Worm (Caenorhabditis elegans) whole organism, late embryonic: ENCODE results near the gene ttr-49.

Source experiments
- C08G9.2 ChIP-seq: sonication (generic microtip); optimal IDR thresholded peaks from 2 replicates; lab custom pipeline; 2016; ENCODE audit warnings: mild to moderate bottlenecking, missing genetic modification characterization, moderate library complexity, missing compliant biosample characterization
- C38D4.7 ChIP-seq: fragments of 200-800 bp; sonication (Bioruptor generic); optimal IDR thresholded peaks from 2 replicates; lab custom pipeline; 2018; ENCODE audit warnings: mild to moderate bottlenecking, missing genetic modification characterization, moderate library complexity, missing compliant biosample characterization
- F13H6.1 ChIP-seq: sonication (generic microtip); optimal IDR thresholded peaks from 2 replicates; lab custom pipeline; 2016; ENCODE audit warnings: missing genetic modification characterization, missing compliant biosample characterization
- K02D7.2 ChIP-seq: sonication (generic microtip); optimal IDR thresholded peaks from 2 replicates; lab custom pipeline; 2017; ENCODE audit warnings: mild to moderate bottlenecking, missing genetic modification characterization, missing compliant biosample characterization
- T23F11.4 ChIP-seq: fragments of 200-800 bp; sonication (Bioruptor generic); optimal IDR thresholded peaks from 2 replicates; lab custom pipeline; 2018; ENCODE audit warnings: mild to moderate bottlenecking, missing genetic modification characterization, missing compliant biosample characterization
- Y22D7AL.16 ChIP-seq: sonication (generic microtip); optimal IDR thresholded peaks from 2 replicates; lab custom pipeline; 2016; ENCODE audit warnings: missing genetic modification characterization, missing compliant biosample characterization
- ahr-1 ChIP-seq: sonication (generic microtip); optimal IDR thresholded peaks from 2 replicates; lab custom pipeline; 2016; ENCODE audit warnings: missing genetic modification characterization, missing compliant biosample characterization
- ama-1 ChIP-seq: fragments of 150-350 bp; optimal IDR thresholded peaks from 2 replicates; lab custom pipeline; 2014
- ceh-19 ChIP-seq: fragments of 200-800 bp; sonication (Bioruptor generic); optimal IDR thresholded peaks from 2 replicates; lab custom pipeline; 2018; ENCODE audit warnings: mild to moderate bottlenecking, missing genetic modification characterization, missing compliant biosample characterization
- ceh-2 ChIP-seq: sonication (generic microtip); optimal IDR thresholded peaks from 2 replicates; lab custom pipeline; 2016; ENCODE audit warnings: missing genotype, missing genetic modification characterization, missing compliant biosample characterization
- ceh-22 ChIP-seq: sonication (generic microtip); optimal IDR thresholded peaks from 2 replicates; lab custom pipeline; 2017; ENCODE audit warnings: missing biosample characterization, missing genetic modification characterization
- ceh-24 ChIP-seq: sonication (generic microtip); optimal IDR thresholded peaks from 2 replicates; lab custom pipeline; 2016; ENCODE audit warnings: mild to moderate bottlenecking, missing genetic modification characterization, missing compliant biosample characterization
- ceh-31 ChIP-seq: sonication (generic microtip); optimal IDR thresholded peaks from 2 replicates; lab custom pipeline; 2016; ENCODE audit warnings: missing genetic modification characterization, missing compliant biosample characterization
- ceh-45 ChIP-seq: fragments of 200-800 bp; sonication (Bioruptor generic); IDR thresholded peaks from 2 replicates; pipeline ENCODE4 v1.3.6; 2022; ENCODE audit warnings: missing genetic modification reagents, missing genetic modification characterization, missing compliant biosample characterization
- ceh-6 ChIP-seq: fragments of 200-800 bp; sonication (Bioruptor generic); optimal IDR thresholded peaks from 2 replicates; lab custom pipeline; 2018; ENCODE audit warnings: mild to moderate bottlenecking, missing genetic modification characterization, missing compliant biosample characterization
- ceh-9 ChIP-seq: sonication (generic microtip); optimal IDR thresholded peaks from 2 replicates; lab custom pipeline; 2016; ENCODE audit warnings: mild to moderate bottlenecking, missing genetic modification characterization, inconsistent platforms, missing compliant biosample characterization
- dmd-4 ChIP-seq: sonication (generic microtip); optimal IDR thresholded peaks from 2 replicates; lab custom pipeline; 2016; ENCODE audit warnings: borderline replicate concordance, missing genetic modification characterization, missing compliant biosample characterization
- elt-2 ChIP-seq: sonication (generic microtip); optimal IDR thresholded peaks from 2 replicates; lab custom pipeline; 2016; ENCODE audit warnings: missing genetic modification reagents, missing genetic modification characterization, missing compliant biosample characterization
- elt-4 ChIP-seq: sonication (generic microtip); optimal IDR thresholded peaks from 2 replicates; lab custom pipeline; 2016; ENCODE audit warnings: missing genetic modification characterization, missing compliant biosample characterization
- hlh-13 ChIP-seq: fragments of 200-800 bp; sonication (Bioruptor generic); optimal IDR thresholded peaks from 2 replicates; lab custom pipeline; 2018; ENCODE audit warnings: mild to moderate bottlenecking, missing genetic modification characterization, missing compliant biosample characterization
- hlh-15 ChIP-seq: sonication (generic microtip); optimal IDR thresholded peaks from 2 replicates; lab custom pipeline; 2016; ENCODE audit warnings: missing genetic modification characterization, missing compliant biosample characterization
- hlh-30 ChIP-seq: sonication (generic microtip); optimal IDR thresholded peaks from 2 replicates; lab custom pipeline; 2017; ENCODE audit warnings: antibody characterized with exemption, missing genetic modification characterization, missing compliant biosample characterization; ENCODE audit not compliant: insufficient read depth
- hlh-6 ChIP-seq: sonication (generic microtip); optimal IDR thresholded peaks from 2 replicates; lab custom pipeline; 2016; ENCODE audit warnings: missing genotype, missing genetic modification characterization, missing compliant biosample characterization
- mec-3 ChIP-seq: sonication (generic microtip); optimal IDR thresholded peaks from 2 replicates; lab custom pipeline; 2016; ENCODE audit warnings: borderline replicate concordance, missing genetic modification characterization, missing compliant biosample characterization
- nhr-11 ChIP-seq: fragments of 150-350 bp; optimal IDR thresholded peaks from 2 replicates; lab custom pipeline; 2014; ENCODE audit warnings: missing biosample characterization, missing genetic modification characterization
- nhr-232 ChIP-seq: sonication (generic microtip); optimal IDR thresholded peaks from 2 replicates; lab custom pipeline; 2016; ENCODE audit warnings: missing genetic modification characterization, missing compliant biosample characterization
- odd-2 ChIP-seq: sonication (generic microtip); optimal IDR thresholded peaks from 2 replicates; lab custom pipeline; 2017; ENCODE audit warnings: antibody characterized with exemption, mild to moderate bottlenecking, missing genetic modification characterization, missing compliant biosample characterization
- pax-1 ChIP-seq: fragments of 150-350 bp; optimal IDR thresholded peaks from 2 replicates; lab custom pipeline; 2014; ENCODE audit warnings: missing biosample characterization, missing genetic modification characterization
- pha-4 ChIP-seq: fragments of 150-350 bp; optimal IDR thresholded peaks from 2 replicates; lab custom pipeline; 2018; ENCODE audit warnings: missing biosample characterization, missing genetic modification reagents, missing genetic modification characterization
- pqm-1 ChIP-seq: sonication (generic microtip); optimal IDR thresholded peaks from 2 replicates; lab custom pipeline; 2016; ENCODE audit warnings: missing genetic modification characterization, missing compliant biosample characterization
- pros-1 ChIP-seq: fragments of 150-350 bp; optimal IDR thresholded peaks from 2 replicates; lab custom pipeline; 2014; ENCODE audit warnings: missing biosample characterization, missing genetic modification reagents, missing genetic modification characterization
- ref-2 ChIP-seq: sonication (generic microtip); optimal IDR thresholded peaks from 2 replicates; lab custom pipeline; 2016; ENCODE audit warnings: missing genetic modification characterization, missing compliant biosample characterization
- rnt-1 ChIP-seq: sonication (generic microtip); optimal IDR thresholded peaks from 2 replicates; lab custom pipeline; 2016; ENCODE audit warnings: missing genetic modification characterization, missing compliant biosample characterization
- sox-2 ChIP-seq: fragments of 200-800 bp; sonication (Bioruptor generic); IDR thresholded peaks from 2 replicates; pipeline ENCODE4 v1.3.6; 2022; ENCODE audit warnings: missing genetic modification reagents, missing genetic modification characterization, missing compliant biosample characterization
- sox-4 ChIP-seq: sonication (generic microtip); optimal IDR thresholded peaks from 2 replicates; lab custom pipeline; 2017; ENCODE audit warnings: mild to moderate bottlenecking, missing genetic modification characterization, inconsistent platforms, missing compliant biosample characterization
- syd-9 ChIP-seq: sonication (generic microtip); optimal IDR thresholded peaks from 2 replicates; lab custom pipeline; 2016; ENCODE audit warnings: mild to moderate bottlenecking, missing genetic modification characterization, moderate library complexity, missing compliant biosample characterization
- tbx-7 ChIP-seq: sonication (generic microtip); optimal IDR thresholded peaks from 2 replicates; lab custom pipeline; 2016; ENCODE audit warnings: missing genotype, missing genetic modification characterization, missing compliant biosample characterization
- ttx-3 ChIP-seq: sonication (generic microtip); optimal IDR thresholded peaks from 2 replicates; lab custom pipeline; 2016; ENCODE audit warnings: missing genetic modification reagents, missing genetic modification characterization, missing compliant biosample characterization
- unc-3 ChIP-seq, 2 experiments: fragments of 200-800 bp in 1 of 2; sonication (Bioruptor generic) in 1 of 2; sonication (generic microtip) in 1 of 2; conservative IDR thresholded peaks in 1 of 2; optimal IDR thresholded peaks in 1 of 2; 2 replicates each; pipeline versions ENCODE4 v1.3.6 to Lab custom; 2016 to 2022; ENCODE audit warnings: missing compliant biosample characterization in 2 of 2, missing genetic modification characterization in 2 of 2, missing genetic modification reagents in 1 of 2
- unc-55 ChIP-seq: sonication (generic microtip); optimal IDR thresholded peaks from 2 replicates; lab custom pipeline; 2017; ENCODE audit warnings: missing biosample characterization, missing genetic modification reagents, missing genetic modification characterization
- ztf-16 ChIP-seq: sonication (generic microtip); optimal IDR thresholded peaks from 2 replicates; lab custom pipeline; 2017; ENCODE audit warnings: missing genetic modification characterization, missing compliant biosample characterization

Gene ttr-49

ce11 chrV:9343629-9344624, 12.4 kb downstream of the ttr-49 start, which contains the start of gene tos-1 (continued):
- TF ChIP-seq T23F11.4 (GFP tag; lab: Kevin White, UChicago) (peak; percentile 90), hlh-30 (tag; lab: Kevin White, UChicago) (peak; percentile 100), ceh-45 (GFP tag; lab: Robert Waterston, UW) (0 out of 2 replicates have a peak, but pooled peaks have one; percentile 48), unc-3 (GFP tag; conservative IDR thresholded peaks at IDR 0.05; lab: Robert Waterston, UW) (no peak; the same call in 1 of the 2 replicates), unc-3 (tag; optimal IDR thresholded peaks at IDR 0.05; lab: Kevin White, UChicago) (peak; percentile 96), ztf-16 (tag; lab: Kevin White, UChicago) (peak; percentile 93), tbx-7 (tag; lab: Kevin White, UChicago) (peak; percentile 57), ceh-6 (GFP tag; lab: Kevin White, UChicago) (peak; percentile 21), ceh-2 (tag; lab: Kevin White, UChicago) (peak; percentile 71), odd-2 (no peak), sox-4 (tag; lab: Kevin White, UChicago) (peak; percentile 76), pqm-1 (tag; lab: Kevin White, UChicago) (peak; percentile 98), pax-1 (peak; percentile 84), ceh-19 (GFP tag; lab: Kevin White, UChicago) (peak; percentile 87), elt-2 (tag; lab: Kevin White, UChicago) (peak; percentile 97), K02D7.2 (tag; lab: Kevin White, UChicago) (peak; percentile 70), elt-4 (tag; lab: Kevin White, UChicago) (peak; percentile 77), ceh-9 (no peak), hlh-6 (peak; percentile 77)
- TF ChIP-seq, all 69 proteins: peak for 59

- no peak for TF ChIP-seq odd-2
- TF ChIP-seq hlh-15 (tag; lab: Kevin White, UChicago): no peak
- TF ChIP-seq dmd-4 (tag; lab: Kevin White, UChicago): no peak
- TF ChIP-seq ttx-3 (tag; lab: Kevin White, UChicago): no peak
- no peak for TF ChIP-seq F13H6.1 (tag; lab: Kevin White, UChicago)
- no peak for TF ChIP-seq pha-4 (tag; lab: Kevin White, UChicago)
- TF ChIP-seq hlh-30 (tag; lab: Kevin White, UChicago): no peak
- no peak for TF ChIP-seq Y22D7AL.16 (tag; lab: Kevin White, UChicago)
- TF ChIP-seq ref-2 (tag; lab: Kevin White, UChicago): no peak
- no peak for TF ChIP-seq ceh-22 (tag; lab: Kevin White, UChicago)
- TF ChIP-seq nhr-232 (tag; lab: Kevin White, UChicago): no peak
- no peak for TF ChIP-seq mec-3
- no peak for TF ChIP-seq syd-9 (tag; lab: Kevin White, UChicago)
- no peak for TF ChIP-seq C08G9.2 (tag; lab: Kevin White, UChicago)
- no peak for TF ChIP-seq rnt-1 (tag; lab: Kevin White, UChicago)
- no peak for TF ChIP-seq tbx-7 (tag; lab: Kevin White, UChicago)
- TF ChIP-seq unc-3 (GFP tag; conservative IDR thresholded peaks at IDR 0.05; lab: Robert Waterston, UW): no peak
- TF ChIP-seq unc-3 (tag; optimal IDR thresholded peaks at IDR 0.05; lab: Kevin White, UChicago): no peak
- TF ChIP-seq hlh-13 (GFP tag; lab: Kevin White, UChicago): no peak
- no peak for TF ChIP-seq T23F11.4 (GFP tag; lab: Kevin White, UChicago)
- TF ChIP-seq ceh-31 (tag; lab: Kevin White, UChicago): no peak
Measured at ce11 chrV:9342965-9343628, 13.2 kb downstream of the ttr-49 start.

ce11 chrV:9340318-9340717, 16.0 kb downstream of the ttr-49 start:
- TF ChIP-seq tbx-7 (tag; lab: Kevin White, UChicago): no peak
- TF ChIP-seq sox-2 (GFP tag; lab: Robert Waterston, UW): no peak
- TF ChIP-seq pros-1 (tag; lab: Kevin White, UChicago): no peak
- no peak for TF ChIP-seq unc-55
- TF ChIP-seq C38D4.7 (GFP tag; lab: Kevin White, UChicago): no peak
- TF ChIP-seq ama-1 (lab: Kevin White, UChicago): peak; percentile 32
- TF ChIP-seq pax-1: no peak
- no peak for TF ChIP-seq ahr-1 (tag; lab: Kevin White, UChicago)
- 0 out of 2 replicates have a peak, but pooled peaks have one; percentile 28 for TF ChIP-seq unc-3 (GFP tag; conservative IDR thresholded peaks at IDR 0.05; lab: Robert Waterston, UW)
- TF ChIP-seq unc-3 (tag; optimal IDR thresholded peaks at IDR 0.05; lab: Kevin White, UChicago): no peak
- no peak for TF ChIP-seq nhr-11 (tag; lab: Kevin White, UChicago)
- TF ChIP-seq dmd-4 (tag; lab: Kevin White, UChicago): no peak
- no peak for TF ChIP-seq F13H6.1 (tag; lab: Kevin White, UChicago)
- TF ChIP-seq syd-9 (tag; lab: Kevin White, UChicago): no peak
- TF ChIP-seq ceh-24 (tag; lab: Kevin White, UChicago): no peak
- TF ChIP-seq hlh-30 (tag; lab: Kevin White, UChicago): no peak
